Fruit fly (Drosophila melanogaster) whole organism, pupa: Measurements from ENCODE around the gene CG32473.

Source experiments
- CG15710 ChIP-seq: fragments of 200-800 bp; sonication (Bioruptor generic); optimal IDR thresholded peaks from 2 replicates; lab custom pipeline; 2018; ENCODE audit warnings: missing biosample characterization, mild to moderate bottlenecking, missing genetic modification characterization, moderate library complexity
- CG4496 ChIP-seq: fragments of 200-800 bp; sonication (Bioruptor generic); IDR thresholded peaks from 3 replicates; pipeline ENCODE4 v1.3.6; 2022; ENCODE audit warnings: missing biosample characterization, missing genetic modification characterization
- CG8159 ChIP-seq: fragments of 200-800 bp; sonication (Bioruptor generic); optimal IDR thresholded peaks from 3 replicates; lab custom pipeline; 2018; ENCODE audit warnings: missing biosample characterization, mild to moderate bottlenecking, missing genetic modification characterization, moderate library complexity
- D1 ChIP-seq: fragments of 200-800 bp; sonication (Bioruptor generic); optimal IDR thresholded peaks from 2 replicates; lab custom pipeline; 2018; ENCODE audit warnings: missing biosample characterization, mild to moderate bottlenecking, missing genetic modification characterization, moderate library complexity
- Pif1A ChIP-seq: fragments of 200-800 bp; sonication (Bioruptor generic); optimal IDR thresholded peaks from 3 replicates; lab custom pipeline; 2016; ENCODE audit warnings: missing biosample characterization, missing genetic modification characterization
- Snoo ChIP-seq: fragments of 200-800 bp; sonication (Bioruptor generic); optimal IDR thresholded peaks from 3 replicates; lab custom pipeline; 2017; ENCODE audit warnings: missing biosample characterization, mild to moderate bottlenecking, missing genetic modification characterization, inconsistent platforms

CG32473 gene

dm6 chr3R:13353373-13353772 is 50.9 kb downstream of the CG32473 start, which contains the start of gene mthl12:
TSS of gene mthl12 (plus strand) at chr3R:13353673.
- TF ChIP-seq Snoo (tag; lab: Kevin White, UChicago): no peak
- TF ChIP-seq D1 (tag; lab: Kevin White, UChicago): no peak
- TF ChIP-seq CG8159 (tag; lab: Kevin White, UChicago): no peak

DNA sequence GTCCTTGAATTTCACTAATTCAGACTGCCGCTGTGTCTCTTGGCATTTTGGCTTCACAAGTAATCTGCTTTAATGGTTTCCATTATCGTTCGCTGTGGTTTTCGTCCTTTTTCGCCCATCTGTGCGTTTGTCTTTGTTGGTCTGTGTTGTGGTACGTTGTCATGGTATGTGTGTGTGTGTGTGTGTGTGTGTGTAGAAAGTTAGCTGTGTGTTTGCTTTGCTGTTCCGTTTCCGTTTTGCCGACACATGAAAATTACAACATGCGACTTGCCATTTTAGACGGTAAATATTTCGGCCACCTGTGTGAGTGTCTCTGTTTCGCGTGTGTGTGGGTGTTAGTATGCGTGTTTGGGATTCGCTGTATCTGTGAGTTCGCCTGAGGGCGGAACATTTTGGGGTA is 54.5 kb downstream of the CG32473 start:
- no peak for TF ChIP-seq Pif1A (GFP tag; lab: Kevin White, UChicago)
- TF ChIP-seq, all 21 proteins: peak for 0

DNA sequence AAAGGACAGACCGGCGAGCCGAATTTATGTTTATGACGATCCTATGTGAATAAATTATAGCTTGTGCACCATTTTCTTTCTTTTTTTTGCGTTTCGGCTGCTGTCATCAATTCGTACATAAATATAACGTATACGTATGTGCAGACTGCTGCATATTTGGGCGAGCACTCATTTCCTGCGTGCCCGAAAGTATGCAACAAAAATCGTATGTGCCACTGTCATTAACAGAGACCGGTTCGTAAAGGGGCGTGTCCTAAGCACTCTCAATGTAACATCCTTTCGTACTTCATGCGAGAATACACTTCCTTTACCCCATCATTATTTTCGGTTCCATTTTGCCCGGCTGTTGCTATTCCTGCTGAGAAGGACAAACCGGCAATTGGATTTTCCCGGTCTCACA is 57.7 kb downstream of the CG32473 start:
- TF ChIP-seq CG4496 (GFP tag; lab: Robert Waterston, UW) (peak; percentile 78), D1 (tag; lab: Kevin White, UChicago) (peak; percentile 18), CG15710 (no peak), Pif1A (GFP tag; lab: Kevin White, UChicago) (peak; percentile 30)
